Worm (Caenorhabditis elegans): Measurements from ENCODE around the gene frpr-14.

DNA sequence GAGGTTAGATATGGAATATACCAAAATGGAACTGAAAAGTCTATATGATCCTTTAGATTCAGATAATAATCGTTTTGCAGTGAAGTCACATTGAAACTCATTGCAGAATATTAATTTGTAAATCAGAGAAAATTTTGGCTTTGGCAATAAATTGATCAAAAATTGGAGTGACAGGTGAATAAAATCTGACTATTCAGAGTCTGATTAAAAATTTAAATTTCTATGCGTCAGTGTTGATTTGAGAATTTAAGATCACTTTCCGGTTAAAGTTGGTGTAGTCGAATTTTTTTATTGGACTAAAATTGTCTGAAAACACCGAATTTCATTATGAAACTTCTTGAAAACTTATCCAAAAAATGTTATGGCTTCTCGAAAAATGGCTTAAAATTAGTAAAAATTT lies 10.9 kb downstream of the frpr-14 start, which contains the start of gene sri-45:
- TF ChIP-seq him-1 (tag; optimal IDR thresholded peaks at IDR 0.05): no peak
- no peak for TF ChIP-seq dao-5 (tag; optimal IDR thresholded peaks at IDR 0.05)
- TF ChIP-seq W03F9.2 (tag; optimal IDR thresholded peaks at IDR 0.05): no peak

Data from whole organism, L4/young adult.